Fruit fly (Drosophila melanogaster) whole organism, embryonic: Measurements from ENCODE around the gene beta'COP.

Source experiments
- Asciz ChIP-seq: fragments of 200-800 bp; sonication (Bioruptor generic); optimal IDR thresholded peaks from 2 replicates; lab custom pipeline; 2017; ENCODE audit warnings: missing biosample characterization, mild to moderate bottlenecking, missing genetic modification characterization, missing genetic modification reagents
- Bgb ChIP-seq: fragments of 200-800 bp; sonication (Bioruptor generic); IDR thresholded peaks from 2 replicates; pipeline ENCODE4 v1.3.6; 2022; ENCODE audit warnings: missing biosample characterization, missing genetic modification characterization; ENCODE audit not compliant: partially characterized antibody
- CG10147 ChIP-seq: fragments of 200-800 bp; sonication (Bioruptor generic); optimal IDR thresholded peaks from 2 replicates; lab custom pipeline; 2019; ENCODE audit warnings: missing biosample characterization, mild to moderate bottlenecking, missing genetic modification characterization, moderate library complexity
- CG10267 ChIP-seq: fragments of 200-800 bp; sonication (Bioruptor generic); optimal IDR thresholded peaks from 2 replicates; lab custom pipeline; 2018; ENCODE audit warnings: missing biosample characterization, mild to moderate bottlenecking, missing genetic modification characterization, moderate library complexity
- CG11560 ChIP-seq: fragments of 200-800 bp; sonication (Bioruptor generic); IDR thresholded peaks from 3 replicates; pipeline ENCODE4 v1.3.6; 2022; ENCODE audit warnings: missing biosample characterization, missing genetic modification characterization
- CG12299 ChIP-seq: fragments of 200-800 bp; sonication (Bioruptor generic); optimal IDR thresholded peaks from 2 replicates; lab custom pipeline; 2018; ENCODE audit warnings: missing biosample characterization, mild to moderate bottlenecking, missing genetic modification characterization
- CG13123 ChIP-seq: fragments of 200-800 bp; sonication (Bioruptor generic); optimal IDR thresholded peaks from 2 replicates; lab custom pipeline; 2016; ENCODE audit warnings: missing biosample characterization, missing genetic modification characterization
- CG15696 ChIP-seq: fragments of 200-800 bp; sonication (Bioruptor generic); optimal IDR thresholded peaks from 2 replicates; lab custom pipeline; 2019; ENCODE audit warnings: missing biosample characterization, mild to moderate bottlenecking, missing genetic modification characterization, moderate library complexity
- CG1647 ChIP-seq: fragments of 200-800 bp; sonication (Bioruptor generic); optimal IDR thresholded peaks from 3 replicates; lab custom pipeline; 2016; ENCODE audit warnings: missing biosample characterization, missing genetic modification characterization
- CG17802 ChIP-seq: fragments of 200-800 bp; sonication (Bioruptor generic); optimal IDR thresholded peaks from 2 replicates; lab custom pipeline; 2018; ENCODE audit warnings: missing biosample characterization, mild to moderate bottlenecking, missing genetic modification characterization, moderate library complexity
- CG2678 ChIP-seq: fragments of 200-800 bp; sonication (Bioruptor generic); optimal IDR thresholded peaks from 3 replicates; lab custom pipeline; 2019; ENCODE audit warnings: missing biosample characterization, mild to moderate bottlenecking, missing genetic modification characterization, moderate library complexity
- CG31224 ChIP-seq: fragments of 200-800 bp; sonication (Bioruptor generic); IDR thresholded peaks from 2 replicates; pipeline ENCODE4 v1.3.6; 2022; ENCODE audit warnings: missing biosample characterization, missing genetic modification characterization
- CG34422 ChIP-seq: fragments of 200-800 bp; sonication (Bioruptor generic); IDR thresholded peaks from 3 replicates; pipeline ENCODE4 v1.3.6; 2022; ENCODE audit warnings: missing biosample characterization, missing genetic modification characterization
- CG3838 ChIP-seq: fragments of 200-800 bp; sonication (Bioruptor generic); optimal IDR thresholded peaks from 3 replicates; lab custom pipeline; 2016; ENCODE audit warnings: missing biosample characterization, missing genetic modification characterization
- CG5245 ChIP-seq: fragments of 200-800 bp; sonication (Bioruptor generic); optimal IDR thresholded peaks from 3 replicates; lab custom pipeline; 2016; ENCODE audit warnings: missing biosample characterization, missing genetic modification characterization
- CG7357 ChIP-seq: fragments of 200-800 bp; sonication (Bioruptor generic); IDR thresholded peaks from 3 replicates; pipeline ENCODE4 v1.3.6; 2022; ENCODE audit warnings: missing biosample characterization, missing genetic modification characterization
- CG9817 ChIP-seq: fragments of 200-800 bp; sonication (Bioruptor generic); optimal IDR thresholded peaks from 2 replicates; lab custom pipeline; 2018; ENCODE audit warnings: missing biosample characterization, mild to moderate bottlenecking, missing genetic modification characterization, moderate library complexity
- CG9876 ChIP-seq: fragments of 200-800 bp; sonication (Bioruptor generic); optimal IDR thresholded peaks from 2 replicates; lab custom pipeline; 2016; ENCODE audit warnings: missing biosample characterization, missing genetic modification characterization
- Chrac-16 ChIP-seq: fragments of 200-800 bp; sonication (Bioruptor generic); optimal IDR thresholded peaks from 3 replicates; lab custom pipeline; 2016; ENCODE audit warnings: missing biosample characterization, missing genetic modification characterization
- CkIIα-i1 ChIP-seq: fragments of 200-800 bp; sonication (Bioruptor generic); IDR thresholded peaks from 2 replicates; pipeline ENCODE4 v1.3.6; 2022; ENCODE audit warnings: missing biosample characterization, missing genetic modification characterization
- Deaf1 ChIP-seq: fragments of 200-800 bp; optimal IDR thresholded peaks from 3 replicates; lab custom pipeline; 2019; ENCODE audit warnings: missing biosample characterization, mild to moderate bottlenecking, missing genetic modification characterization, moderate library complexity
- Dll ChIP-seq: fragments of 200-800 bp; sonication (Bioruptor generic); IDR thresholded peaks from 4 replicates; pipeline ENCODE4 v1.3.6; 2022; ENCODE audit warnings: missing biosample characterization, missing genetic modification characterization; ENCODE audit not compliant: partially characterized antibody
- Hand ChIP-seq: fragments of 200-800 bp; sonication (Bioruptor generic); optimal IDR thresholded peaks from 2 replicates; lab custom pipeline; 2017; ENCODE audit warnings: mild to moderate bottlenecking, missing biosample characterization, missing genetic modification reagents, missing genetic modification characterization
- Lim3 ChIP-seq: fragments of 200-800 bp; sonication (Bioruptor generic); IDR thresholded peaks from 2 replicates; pipeline ENCODE4 v1.3.6; 2022; ENCODE audit warnings: missing biosample characterization, missing genetic modification characterization
- Lpt ChIP-seq: fragments of >200 bp; optimal IDR thresholded peaks from 2 replicates; lab custom pipeline; 2018; ENCODE audit warnings: missing biosample characterization, missing genetic modification characterization
- MBD-R2 ChIP-seq: fragments of 200-800 bp; sonication (Bioruptor generic); IDR thresholded peaks from 2 replicates; pipeline ENCODE4 v1.3.6; 2022; ENCODE audit warnings: missing biosample characterization, missing genetic modification characterization
- Mes4 ChIP-seq: fragments of 200-800 bp; sonication (Bioruptor generic); optimal IDR thresholded peaks from 2 replicates; lab custom pipeline; 2016; ENCODE audit warnings: missing biosample characterization, missing genetic modification characterization
- NC2α ChIP-seq: fragments of 200-800 bp; sonication (Bioruptor generic); optimal IDR thresholded peaks from 2 replicates; lab custom pipeline; 2016; ENCODE audit warnings: missing biosample characterization, missing genetic modification characterization
- Optix ChIP-seq: fragments of 200-800 bp; sonication (Bioruptor generic); IDR thresholded peaks from 3 replicates; pipeline ENCODE4 v1.3.6; 2022; ENCODE audit warnings: missing biosample characterization, missing genetic modification characterization
- Sry-δ ChIP-seq: fragments of 200-800 bp; sonication (Bioruptor generic); optimal IDR thresholded peaks from 2 replicates; lab custom pipeline; 2016; ENCODE audit warnings: missing biosample characterization, missing genetic modification characterization
- bigmax ChIP-seq: fragments of 200-800 bp; sonication (Bioruptor generic); optimal IDR thresholded peaks from 2 replicates; lab custom pipeline; 2018; ENCODE audit warnings: missing biosample characterization, mild to moderate bottlenecking, missing genetic modification characterization
- crp ChIP-seq, 2 experiments: fragments of 200-800 bp; sonication (Bioruptor generic); optimal IDR thresholded peaks; 2 replicates in 1 of 2; 3 replicates in 1 of 2; lab custom pipeline; 2017; ENCODE audit warnings: missing biosample characterization in 2 of 2, missing genetic modification characterization in 2 of 2, mild to moderate bottlenecking in 1 of 2, moderate library complexity in 1 of 2
- dimm ChIP-seq: fragments of 200-800 bp; sonication (Bioruptor generic); IDR thresholded peaks from 2 replicates; pipeline ENCODE4 v1.3.6; 2022; ENCODE audit warnings: missing biosample characterization, missing genetic modification characterization
- kay ChIP-seq: fragments of 200-800 bp; sonication (Bioruptor generic); optimal IDR thresholded peaks from 2 replicates; lab custom pipeline; 2016; ENCODE audit warnings: missing biosample characterization, missing genetic modification characterization
- lmd ChIP-seq: fragments of 200-800 bp; sonication (Bioruptor generic); IDR thresholded peaks from 2 replicates; pipeline ENCODE4 v1.3.6; 2022; ENCODE audit warnings: missing biosample characterization, missing genetic modification characterization
- lola ChIP-seq, 3 experiments: fragments of >200 bp in 2 of 3; fragments of 200-800 bp in 1 of 3; sonication (Bioruptor generic) in 1 of 3; optimal IDR thresholded peaks; 2 replicates each; lab custom pipeline; 2017 to 2019; ENCODE audit warnings: missing biosample characterization in 3 of 3, missing genetic modification characterization in 3 of 3, mild to moderate bottlenecking in 1 of 3, moderate library complexity in 1 of 3
- lov ChIP-seq, 2 experiments: fragments of 200-800 bp in 1 of 2; fragments of >200 bp in 1 of 2; sonication (Bioruptor generic) in 1 of 2; IDR thresholded peaks in 1 of 2; optimal IDR thresholded peaks in 1 of 2; 2 replicates in 1 of 2; 3 replicates in 1 of 2; pipeline versions ENCODE4 v1.3.6 to Lab custom; 2017 to 2022; ENCODE audit warnings: missing biosample characterization in 1 of 2, missing genetic modification characterization in 1 of 2
- nom ChIP-seq: fragments of 200-800 bp; sonication (Bioruptor generic); optimal IDR thresholded peaks from 2 replicates; lab custom pipeline; 2017; ENCODE audit warnings: missing biosample characterization, missing genetic modification characterization, mild to moderate bottlenecking, moderate library complexity, missing genetic modification reagents
- p53 ChIP-seq: fragments of 200-800 bp; sonication (Bioruptor generic); optimal IDR thresholded peaks from 2 replicates; lab custom pipeline; 2016; ENCODE audit warnings: missing biosample characterization, missing genetic modification characterization
- pfk ChIP-seq: fragments of 200-800 bp; sonication (Bioruptor generic); optimal IDR thresholded peaks from 2 replicates; lab custom pipeline; 2018; ENCODE audit warnings: missing biosample characterization, mild to moderate bottlenecking, missing genetic modification characterization, moderate library complexity
- pros ChIP-seq: fragments of 200-800 bp; sonication (Bioruptor generic); optimal IDR thresholded peaks from 3 replicates; lab custom pipeline; 2019; ENCODE audit warnings: missing biosample characterization, mild to moderate bottlenecking, missing genetic modification characterization, moderate library complexity
- shn ChIP-seq: fragments of 200-800 bp; sonication (Bioruptor generic); optimal IDR thresholded peaks from 3 replicates; lab custom pipeline; 2016; ENCODE audit warnings: missing biosample characterization, missing genetic modification characterization
- slbo ChIP-seq: fragments of 200-800 bp; sonication (Bioruptor generic); IDR thresholded peaks from 2 replicates; pipeline ENCODE4 v1.3.6; 2022; ENCODE audit warnings: missing biosample characterization, missing genetic modification characterization
- sqz ChIP-seq: fragments of 200-800 bp; sonication (Bioruptor generic); optimal IDR thresholded peaks from 3 replicates; lab custom pipeline; 2018; ENCODE audit warnings: missing biosample characterization, mild to moderate bottlenecking, missing genetic modification characterization
- ssp ChIP-seq: fragments of 200-800 bp; sonication (Bioruptor generic); IDR thresholded peaks from 2 replicates; pipeline ENCODE4 v1.3.6; 2022; ENCODE audit warnings: missing biosample characterization, missing genetic modification characterization
- tup ChIP-seq: fragments of 200-800 bp; sonication (Bioruptor generic); optimal IDR thresholded peaks from 2 replicates; lab custom pipeline; 2016; ENCODE audit warnings: missing biosample characterization, mild to moderate bottlenecking, missing genetic modification characterization, moderate library complexity
- unpg ChIP-seq: fragments of 200-800 bp; sonication (Bioruptor generic); optimal IDR thresholded peaks from 3 replicates; lab custom pipeline; 2018; ENCODE audit warnings: missing biosample characterization, mild to moderate bottlenecking, missing genetic modification characterization, moderate library complexity
- yki ChIP-seq: fragments of >200 bp; optimal IDR thresholded peaks from 3 replicates; lab custom pipeline; 2018

Gene beta'COP

DNA sequence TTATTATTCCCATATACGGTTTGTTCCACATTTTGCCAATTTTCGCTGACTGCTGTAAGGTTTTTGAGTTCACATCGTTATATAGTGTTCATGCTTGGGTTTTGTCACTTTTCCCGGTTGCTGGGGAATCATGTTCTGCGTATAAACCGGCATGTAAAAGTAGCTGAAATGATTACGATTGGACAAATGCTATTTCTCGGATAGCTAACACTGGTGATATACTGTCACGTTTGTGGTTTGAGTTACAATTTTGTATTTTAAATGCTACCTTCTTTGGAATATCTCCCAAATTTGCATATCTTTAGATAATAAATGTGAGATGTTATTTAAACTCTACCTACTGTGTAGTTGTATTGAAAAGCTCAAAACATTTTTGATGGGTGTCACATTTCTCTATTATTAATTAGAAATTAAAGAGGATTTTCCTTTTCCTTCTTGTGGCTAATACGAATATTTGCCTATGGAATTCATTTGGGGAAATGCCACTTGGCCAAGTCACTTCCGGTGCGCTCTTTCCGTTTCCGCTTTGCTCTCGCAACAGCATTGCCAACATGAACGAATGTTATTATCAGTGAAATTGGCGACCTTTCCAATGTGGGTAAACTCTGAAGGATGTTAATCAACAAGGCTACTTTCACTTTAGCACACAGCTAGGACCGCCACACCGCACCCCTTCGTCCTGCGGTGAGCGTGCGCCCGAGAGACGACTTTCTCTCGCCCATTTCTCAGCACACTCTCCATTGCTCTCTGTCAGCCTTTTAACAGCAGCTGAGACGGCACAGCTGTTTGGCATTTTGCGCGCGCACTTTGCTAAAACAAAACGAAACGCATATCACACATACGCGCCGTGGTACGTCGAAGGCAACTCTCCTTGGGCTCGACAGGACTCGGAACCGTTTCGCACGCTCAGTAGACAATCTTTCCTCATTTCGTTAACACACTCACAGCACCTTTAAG, 36.1 kb downstream of the beta'COP start, which contains the start of the genes CG16956, CG42784 and CG43850 (continued):
- TF ChIP-seq lola (GFP tag; optimal IDR thresholded peaks at IDR 0.05; lab: Kevin White, UChicago) (no peak), CG9876 (GFP tag; lab: Kevin White, UChicago) (no peak), CG31224 (GFP tag; lab: Robert Waterston, UW) (peak; percentile 25; the same call in 1 of the 2 replicates), Deaf1 (peak; percentile 48), NC2α (GFP tag; lab: Kevin White, UChicago) (no peak), Lim3 (no peak), CkIIα-i1 (GFP tag; lab: Robert Waterston, UW) (no peak), CG2678 (no peak), shn (GFP tag; lab: Kevin White, UChicago) (no peak), MBD-R2 (no peak), CG13123 (GFP tag; lab: Kevin White, UChicago) (no peak), p53 (GFP tag; lab: Kevin White, UChicago) (no peak), nom (GFP tag; lab: Kevin White, UChicago) (no peak), tup (GFP tag; lab: Kevin White, UChicago) (no peak), ssp (GFP tag; lab: Robert Waterston, UW) (no peak), Mes4 (GFP tag; lab: Kevin White, UChicago) (peak; percentile 23), Dll (no peak), CG12299 (tag; lab: Kevin White, UChicago) (peak; percentile 82), unpg (GFP tag; lab: Kevin White, UChicago) (peak; percentile 67), CG11560 (tag; lab: Robert Waterston, UW) (no peak), CG17802 (tag; lab: Kevin White, UChicago) (no peak), pros (GFP tag; lab: Kevin White, UChicago) (no peak), CG3838 (GFP tag; lab: Kevin White, UChicago) (no peak), CG1647 (GFP tag; lab: Kevin White, UChicago) (no peak), CG10147 (peak; percentile 56), Sry-δ (GFP tag; lab: Kevin White, UChicago) (no peak), bigmax (GFP tag; lab: Kevin White, UChicago) (peak; percentile 57), Bgb (GFP tag; lab: Robert Waterston, UW) (no peak), CG9817 (tag; lab: Kevin White, UChicago) (peak; percentile 44), CG5245 (GFP tag; lab: Kevin White, UChicago) (no peak), CG7357 (GFP tag; lab: Robert Waterston, UW) (no peak), Lpt (GFP tag; lab: Kevin White, UChicago) (no peak), pfk (GFP tag; lab: Kevin White, UChicago) (peak; percentile 58), Asciz (peak; percentile 68), slbo (GFP tag; lab: Robert Waterston, UW) (no peak), kay (no peak), CG34422 (GFP tag; lab: Robert Waterston, UW) (no peak), CG10267 (tag; lab: Kevin White, UChicago) (peak; percentile 13), CG15696 (no peak), lov (optimal IDR thresholded peaks at IDR 0.05; lab: Kevin White, UChicago) (no peak), lov (GFP tag; IDR thresholded peaks at IDR 0.05; lab: Robert Waterston, UW) (peak; percentile 53; the same call in 1 of the 3 replicates), Chrac-16 (GFP tag; lab: Kevin White, UChicago) (no peak), crp (GFP tag; optimal IDR thresholded peaks at IDR 0.05; lab: Kevin White, UChicago) (peak in 1 of 2 experiments; percentile 42), Hand (GFP tag; lab: Kevin White, UChicago) (peak; percentile 88), Optix (GFP tag; lab: Robert Waterston, UW) (no peak), lmd (GFP tag; lab: Robert Waterston, UW) (no peak), sqz (GFP tag; lab: Kevin White, UChicago) (peak; percentile 26), dimm (no peak), yki (no peak)
